Worm (Caenorhabditis elegans): Measurements from ENCODE around the gene rom-1.

- no peak for TF ChIP-seq Y95B8A.8 (GFP tag; IDR thresholded peaks at IDR 0.05)
- no peak for TF ChIP-seq ets-4 (GFP tag; optimal IDR thresholded peaks at IDR 0.05)
- TF ChIP-seq hmg-20 (GFP tag; IDR thresholded peaks at IDR 0.05): no peak
These were observed 28.7 kb upstream of the rom-1 start, which contains the start of the genes tost-1 and arx-6 for ce11 chrIII:4878281-4878680.

Data from whole organism, young adult.